Fruit fly (Drosophila melanogaster) whole organism: ENCODE measurements around the gene CG7017.

Experiments used
- CG8478 ChIP-seq: fragments of >200 bp; optimal IDR thresholded peaks from 2 replicates; lab custom pipeline; 2018; ENCODE audit warnings: inconsistent platforms
- Dll ChIP-seq: fragments of >200 bp; optimal IDR thresholded peaks from 2 replicates; lab custom pipeline; 2017
- EcR ChIP-seq, 2 experiments: fragments of >200 bp; optimal IDR thresholded peaks; 2 replicates each; lab custom pipeline; 2017; ENCODE audit warnings: missing biosample characterization in 2 of 2, missing genetic modification characterization in 2 of 2, missing genetic modification reagents in 2 of 2
- psq ChIP-seq: fragments of >200 bp; optimal IDR thresholded peaks from 2 replicates; lab custom pipeline; 2017
- usp ChIP-seq: fragments of >200 bp; optimal IDR thresholded peaks from 2 replicates; lab custom pipeline; 2017; ENCODE audit warnings: missing biosample characterization, missing genetic modification characterization, mixed read lengths

- TF ChIP-seq EcR (GFP tag; optimal IDR thresholded peaks at IDR 0.05; lab: Kevin White, UChicago) (no peak), Dll (no peak), psq (lab: Kevin White, UChicago) (no peak), CG8478 (no peak), usp (GFP tag; lab: Kevin White, UChicago) (no peak)
Observed at dm6 chr3L:20201538-20201937, 10.4 kb downstream of the CG7017 start, which contains the start of gene obst-F.
